Worm (Caenorhabditis elegans) whole organism, L1 larva: ENCODE measurements around the gene C01G5.7.

ENCODE experiments used
- snpc-4 ChIP-seq: fragments of 150-350 bp; optimal IDR thresholded peaks from 2 replicates; lab custom pipeline; 2014; ENCODE audit warnings: missing biosample characterization, missing genetic modification characterization
- unc-130 ChIP-seq: fragments of 150-350 bp; optimal IDR thresholded peaks from 2 replicates; lab custom pipeline; 2017; ENCODE audit warnings: missing biosample characterization, missing genetic modification characterization, inconsistent platforms

The C01G5.7 gene

DNA sequence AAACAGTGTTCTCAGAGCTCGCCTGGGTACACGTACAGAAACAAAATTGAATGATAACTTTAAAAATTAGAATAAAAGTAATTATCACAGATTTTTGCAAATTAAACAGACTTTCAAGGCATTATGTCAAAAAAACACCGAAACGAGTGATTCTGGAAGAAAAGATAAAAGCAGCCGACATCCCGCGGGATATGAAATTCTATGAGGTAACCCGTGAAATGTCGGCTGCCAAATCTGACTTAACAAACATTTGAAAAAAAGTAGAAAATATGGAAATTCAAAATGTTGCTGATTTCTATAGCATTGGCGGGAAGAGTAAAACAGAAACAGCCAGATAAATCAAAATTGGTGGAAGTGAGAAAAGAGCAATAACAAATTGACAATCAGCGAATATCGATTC is 47.6 kb downstream of the C01G5.7 start:
- TF ChIP-seq snpc-4 (tag; lab: Kevin White, UChicago) (peak; percentile 13), unc-130 (tag; lab: Kevin White, UChicago) (no peak)
